Fruit fly (Drosophila melanogaster) whole organism, embryonic: ENCODE measurements around the gene gro.
A peak's percentile ranks its signal among the peaks of the same experiment; 100 is the strongest.

Experiments used
- Bteb2 ChIP-seq: fragments of 200-800 bp; sonication (Bioruptor generic); optimal IDR thresholded peaks from 2 replicates; lab custom pipeline; 2016; ENCODE audit warnings: missing biosample characterization, missing genetic modification characterization
- CG12236 ChIP-seq: fragments of 200-800 bp; sonication (Bioruptor generic); optimal IDR thresholded peaks from 2 replicates; lab custom pipeline; 2016; ENCODE audit warnings: missing biosample characterization, missing genetic modification characterization
- CG12659 ChIP-seq: fragments of 200-800 bp; sonication (Bioruptor generic); optimal IDR thresholded peaks from 3 replicates; lab custom pipeline; 2017; ENCODE audit warnings: mild to moderate bottlenecking, missing biosample characterization, missing genetic modification reagents, missing genetic modification characterization
- CG13624 ChIP-seq: fragments of 200-800 bp; sonication (Bioruptor generic); optimal IDR thresholded peaks from 2 replicates; lab custom pipeline; 2016; ENCODE audit warnings: missing biosample characterization, missing genetic modification characterization
- CG13775 ChIP-seq: fragments of 200-800 bp; sonication (Bioruptor generic); optimal IDR thresholded peaks from 3 replicates; lab custom pipeline; 2017; ENCODE audit warnings: missing biosample characterization, mild to moderate bottlenecking, missing genetic modification characterization
- CG15514 ChIP-seq: fragments of 200-800 bp; sonication (Bioruptor generic); optimal IDR thresholded peaks from 3 replicates; lab custom pipeline; 2017; ENCODE audit warnings: missing biosample characterization, missing genetic modification characterization, mild to moderate bottlenecking, moderate library complexity, missing genetic modification reagents
- CG16815 ChIP-seq: fragments of 200-800 bp; sonication (Bioruptor generic); optimal IDR thresholded peaks from 3 replicates; lab custom pipeline; 2017; ENCODE audit warnings: missing biosample characterization, mild to moderate bottlenecking, missing genetic modification characterization
- CG16863 ChIP-seq: fragments of 200-800 bp; sonication (Bioruptor generic); optimal IDR thresholded peaks from 3 replicates; lab custom pipeline; 2016; ENCODE audit warnings: missing biosample characterization, missing genetic modification characterization
- CG17912 ChIP-seq: fragments of 200-800 bp; sonication (Bioruptor generic); optimal IDR thresholded peaks from 2 replicates; lab custom pipeline; 2018; ENCODE audit warnings: missing biosample characterization, mild to moderate bottlenecking, missing genetic modification characterization
- CG18011 ChIP-seq: fragments of 200-800 bp; sonication (Bioruptor generic); optimal IDR thresholded peaks from 2 replicates; lab custom pipeline; 2017; ENCODE audit warnings: missing biosample characterization, missing genetic modification characterization, mild to moderate bottlenecking, moderate library complexity, missing genotype
- CG2129 ChIP-seq: fragments of 200-800 bp; sonication (Bioruptor generic); IDR thresholded peaks from 2 replicates; pipeline ENCODE4 v1.3.6; 2022; ENCODE audit warnings: missing biosample characterization, missing genetic modification characterization; ENCODE audit not compliant: partially characterized antibody
- CG2678 ChIP-seq: fragments of 200-800 bp; sonication (Bioruptor generic); optimal IDR thresholded peaks from 3 replicates; lab custom pipeline; 2019; ENCODE audit warnings: missing biosample characterization, mild to moderate bottlenecking, missing genetic modification characterization, moderate library complexity
- CG31224 ChIP-seq: fragments of 200-800 bp; sonication (Bioruptor generic); IDR thresholded peaks from 2 replicates; pipeline ENCODE4 v1.3.6; 2022; ENCODE audit warnings: missing biosample characterization, missing genetic modification characterization
- CG32772 ChIP-seq: fragments of 200-800 bp; sonication (Bioruptor generic); IDR thresholded peaks from 2 replicates; pipeline ENCODE4 v1.3.6; 2022; ENCODE audit warnings: missing biosample characterization, missing genetic modification characterization
- CG33557 ChIP-seq: fragments of 200-800 bp; sonication (Bioruptor generic); optimal IDR thresholded peaks from 2 replicates; lab custom pipeline; 2019; ENCODE audit warnings: missing biosample characterization, mild to moderate bottlenecking, missing genetic modification characterization, moderate library complexity
- CG4360 ChIP-seq: fragments of 200-800 bp; sonication (Bioruptor generic); IDR thresholded peaks from 2 replicates; pipeline ENCODE4 v1.3.6; 2022; ENCODE audit warnings: missing biosample characterization, missing genetic modification characterization
- CG8281 ChIP-seq: fragments of 200-800 bp; sonication (Bioruptor generic); optimal IDR thresholded peaks from 2 replicates; lab custom pipeline; 2018; ENCODE audit warnings: missing biosample characterization, mild to moderate bottlenecking, missing genetic modification characterization, moderate library complexity
- CG8944 ChIP-seq: fragments of 200-800 bp; sonication (Bioruptor generic); optimal IDR thresholded peaks from 3 replicates; lab custom pipeline; 2016; ENCODE audit warnings: missing biosample characterization, missing genetic modification characterization
- CG9609 ChIP-seq: fragments of 200-800 bp; sonication (Bioruptor generic); optimal IDR thresholded peaks from 3 replicates; lab custom pipeline; 2016; ENCODE audit warnings: missing biosample characterization, missing genetic modification characterization
- Drgx ChIP-seq: fragments of 200-800 bp; sonication (Bioruptor generic); IDR thresholded peaks from 2 replicates; pipeline ENCODE4 v1.3.6; 2022; ENCODE audit warnings: missing biosample characterization, missing genetic modification characterization
- Ets65A ChIP-seq: fragments of 200-800 bp; sonication (Bioruptor generic); peaks from one replicate; lab custom pipeline; 2016; ENCODE audit warnings: missing biosample characterization, missing genetic modification characterization
- Hey ChIP-seq: fragments of 200-800 bp; sonication (Bioruptor generic); optimal IDR thresholded peaks from 3 replicates; lab custom pipeline; 2018; ENCODE audit warnings: missing biosample characterization, mild to moderate bottlenecking, missing genetic modification characterization
- HmgZ ChIP-seq: fragments of 200-800 bp; sonication (Bioruptor generic); optimal IDR thresholded peaks from 2 replicates; lab custom pipeline; 2018; ENCODE audit warnings: missing biosample characterization, mild to moderate bottlenecking, missing genetic modification characterization
- Lim3 ChIP-seq: fragments of 200-800 bp; sonication (Bioruptor generic); IDR thresholded peaks from 2 replicates; pipeline ENCODE4 v1.3.6; 2022; ENCODE audit warnings: missing biosample characterization, missing genetic modification characterization
- Mad ChIP-seq: fragments of 200-800 bp; sonication (Bioruptor generic); optimal IDR thresholded peaks from 2 replicates; lab custom pipeline; 2016; ENCODE audit warnings: missing biosample characterization, missing genetic modification characterization
- Meics ChIP-seq: fragments of 200-800 bp; sonication (Bioruptor generic); optimal IDR thresholded peaks from 2 replicates; lab custom pipeline; 2017; ENCODE audit warnings: missing biosample characterization, mild to moderate bottlenecking, missing genetic modification characterization
- Nf-YA ChIP-seq: fragments of 200-800 bp; sonication (Bioruptor generic); IDR thresholded peaks from 2 replicates; pipeline ENCODE4 v1.3.6; 2022; ENCODE audit warnings: missing biosample characterization, missing genetic modification characterization
- Spps ChIP-seq: fragments of 200-800 bp; sonication (Bioruptor generic); optimal IDR thresholded peaks from 2 replicates; lab custom pipeline; 2018; ENCODE audit warnings: missing biosample characterization, mild to moderate bottlenecking, missing genetic modification characterization
- bowl ChIP-seq: fragments of 200-800 bp; sonication (Bioruptor generic); IDR thresholded peaks from 2 replicates; pipeline ENCODE4 v1.3.6; 2022; ENCODE audit warnings: missing biosample characterization, missing genetic modification characterization
- btn ChIP-seq: fragments of 200-800 bp; sonication (Bioruptor generic); optimal IDR thresholded peaks from 2 replicates; lab custom pipeline; 2016; ENCODE audit warnings: missing biosample characterization, missing genetic modification characterization
- cad ChIP-seq: fragments of >200 bp; optimal IDR thresholded peaks from 2 replicates; lab custom pipeline; 2017; ENCODE audit warnings: missing biosample characterization, missing genetic modification characterization
- chn ChIP-seq: fragments of 200-800 bp; sonication (Bioruptor generic); optimal IDR thresholded peaks from 2 replicates; lab custom pipeline; 2016; ENCODE audit warnings: missing biosample characterization, missing genetic modification characterization
- dan ChIP-seq: fragments of 200-800 bp; sonication (Bioruptor generic); IDR thresholded peaks from 2 replicates; pipeline ENCODE4 v1.3.6; 2022; ENCODE audit warnings: missing biosample characterization, missing genetic modification characterization
- dimm ChIP-seq: fragments of 200-800 bp; sonication (Bioruptor generic); IDR thresholded peaks from 2 replicates; pipeline ENCODE4 v1.3.6; 2022; ENCODE audit warnings: missing biosample characterization, missing genetic modification characterization
- ewg ChIP-seq: fragments of 200-800 bp; sonication (Bioruptor generic); optimal IDR thresholded peaks from 3 replicates; lab custom pipeline; 2017; ENCODE audit warnings: mild to moderate bottlenecking, missing biosample characterization, missing genetic modification reagents, missing genetic modification characterization
- gro ChIP-seq: fragments of 200-800 bp; sonication (Bioruptor generic); optimal IDR thresholded peaks from 2 replicates; lab custom pipeline; 2016; ENCODE audit warnings: missing biosample characterization, missing genetic modification characterization
- kay ChIP-seq: fragments of 200-800 bp; sonication (Bioruptor generic); optimal IDR thresholded peaks from 2 replicates; lab custom pipeline; 2016; ENCODE audit warnings: missing biosample characterization, missing genetic modification characterization
- knrl ChIP-seq: fragments of 200-800 bp; sonication (Bioruptor generic); IDR thresholded peaks from 3 replicates; pipeline ENCODE4 v1.3.6; 2022; ENCODE audit warnings: missing biosample characterization, missing genetic modification characterization; ENCODE audit not compliant: partially characterized antibody
- lab ChIP-seq: fragments of 200-800 bp; sonication (Bioruptor generic); optimal IDR thresholded peaks from 3 replicates; lab custom pipeline; 2017; ENCODE audit warnings: missing biosample characterization, missing genetic modification characterization, mild to moderate bottlenecking, moderate library complexity, missing genetic modification reagents
- maf-S ChIP-seq: fragments of 200-800 bp; sonication (Bioruptor generic); optimal IDR thresholded peaks from 2 replicates; lab custom pipeline; 2016; ENCODE audit warnings: missing biosample characterization, missing genetic modification characterization
- prd ChIP-seq, 3 experiments: fragments of >200 bp in 2 of 3; fragments of 200-800 bp in 1 of 3; sonication (Bioruptor generic) in 1 of 3; optimal IDR thresholded peaks in 2 of 3; IDR thresholded peaks in 1 of 3; 2 replicates in 2 of 3; 3 replicates in 1 of 3; pipeline versions ENCODE4 v1.3.6 to Lab custom; 2017 to 2022; ENCODE audit warnings: missing biosample characterization in 1 of 3, missing genetic modification characterization in 1 of 3
- pzg ChIP-seq: fragments of 200-800 bp; sonication (Bioruptor generic); optimal IDR thresholded peaks from 3 replicates; lab custom pipeline; 2018; ENCODE audit warnings: missing biosample characterization, mild to moderate bottlenecking, missing genetic modification characterization, moderate library complexity
- sens ChIP-seq: fragments of 200-800 bp; sonication (Bioruptor generic); peaks from one replicate; lab custom pipeline; 2016; ENCODE audit warnings: missing biosample characterization, missing genetic modification characterization
- slou ChIP-seq: fragments of 200-800 bp; sonication (Bioruptor generic); optimal IDR thresholded peaks from 3 replicates; lab custom pipeline; 2016; ENCODE audit warnings: missing biosample characterization, missing genetic modification characterization
- sna ChIP-seq: fragments of 200-800 bp; sonication (Bioruptor generic); IDR thresholded peaks from 2 replicates; pipeline ENCODE4 v1.3.6; 2022; ENCODE audit warnings: missing biosample characterization, missing genetic modification characterization; ENCODE audit not compliant: partially characterized antibody
- sqz ChIP-seq: fragments of 200-800 bp; sonication (Bioruptor generic); optimal IDR thresholded peaks from 3 replicates; lab custom pipeline; 2018; ENCODE audit warnings: missing biosample characterization, mild to moderate bottlenecking, missing genetic modification characterization
- toy ChIP-seq: fragments of 200-800 bp; sonication (Bioruptor generic); IDR thresholded peaks from 2 replicates; pipeline ENCODE4 v1.3.6; 2022; ENCODE audit warnings: missing biosample characterization, missing genetic modification characterization
- unc-4 ChIP-seq: fragments of 200-800 bp; sonication (Bioruptor generic); IDR thresholded peaks from 2 replicates; pipeline ENCODE4 v1.3.6; 2022; ENCODE audit warnings: missing biosample characterization, missing genetic modification characterization; ENCODE audit not compliant: partially characterized antibody
- usp ChIP-seq: fragments of >200 bp; optimal IDR thresholded peaks from 2 replicates; lab custom pipeline; 2017; ENCODE audit warnings: missing biosample characterization, missing genetic modification characterization
- vfl ChIP-seq: fragments of 200-800 bp; sonication (Bioruptor generic); optimal IDR thresholded peaks from 2 replicates; lab custom pipeline; 2016; ENCODE audit warnings: missing biosample characterization, missing genetic modification characterization
- zf30C ChIP-seq: fragments of 200-800 bp; sonication (Bioruptor generic); optimal IDR thresholded peaks from 3 replicates; lab custom pipeline; 2018; ENCODE audit warnings: missing biosample characterization, mild to moderate bottlenecking, missing genetic modification characterization

Gene gro

DNA sequence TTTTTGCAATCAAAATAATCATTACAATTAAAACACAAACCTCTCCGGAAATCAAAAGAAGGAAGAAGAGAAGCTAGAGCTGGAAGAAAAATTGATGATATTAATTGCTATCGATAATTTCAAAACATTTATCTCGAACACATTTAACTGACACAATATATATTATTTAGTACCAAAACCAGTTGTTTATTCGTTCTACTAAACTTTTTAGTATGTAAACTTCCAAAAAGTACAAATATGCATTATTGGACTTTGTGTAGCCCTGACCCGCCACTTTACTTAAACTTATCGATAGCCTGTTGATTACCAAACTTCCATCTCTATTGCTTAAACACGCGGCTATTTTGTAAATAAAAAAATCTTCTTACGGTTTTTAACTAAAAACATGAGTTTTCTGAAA is 17.7 kb downstream of the gro start, which contains the start of the genes RpL34a and Trmt61 (continued):
- TF ChIP-seq kay (peak; percentile 63), vfl (peak; percentile 75), CG16815 (GFP tag; lab: Kevin White, UChicago) (peak; percentile 28), CG2129 (GFP tag; lab: Robert Waterston, UW) (peak; percentile 81), Meics (GFP tag; lab: Kevin White, UChicago) (peak; percentile 94), sens (GFP tag; lab: Kevin White, UChicago) (peak; percentile 98), maf-S (GFP tag; lab: Kevin White, UChicago) (peak; percentile 73), prd (optimal IDR thresholded peaks at IDR 0.05; lab: Kevin White, UChicago) (no peak), prd (GFP tag; IDR thresholded peaks at IDR 0.05; lab: Robert Waterston, UW) (peak; percentile 68), usp (GFP tag; lab: Kevin White, UChicago) (no peak), CG13775 (peak; percentile 97), CG31224 (GFP tag; lab: Robert Waterston, UW) (peak; percentile 46), dimm (GFP tag; lab: Robert Waterston, UW) (no peak), CG32772 (GFP tag; lab: Robert Waterston, UW) (peak; percentile 64), cad (GFP tag; lab: Kevin White, UChicago) (no peak), chn (GFP tag; lab: Kevin White, UChicago) (peak; percentile 72), slou (GFP tag; lab: Kevin White, UChicago) (peak; percentile 66), Spps (tag; lab: Kevin White, UChicago) (peak; percentile 79), CG12659 (GFP tag; lab: Kevin White, UChicago) (peak; percentile 95), lab (peak; percentile 95), unc-4 (GFP tag; lab: Robert Waterston, UW) (peak; percentile 93), Mad (GFP tag; lab: Kevin White, UChicago) (peak; percentile 70), sqz (GFP tag; lab: Kevin White, UChicago) (peak; percentile 90), CG12236 (peak; percentile 64), sna (GFP tag; lab: Robert Waterston, UW) (peak; percentile 92), Bteb2 (GFP tag; lab: Kevin White, UChicago) (peak; percentile 79), pzg (GFP tag; lab: Kevin White, UChicago) (peak; percentile 84), btn (GFP tag; lab: Kevin White, UChicago) (peak; percentile 61), CG13624 (GFP tag; lab: Kevin White, UChicago) (peak; percentile 87), CG8944 (peak; percentile 46), CG15514 (GFP tag; lab: Kevin White, UChicago) (peak; percentile 91), zf30C (GFP tag; lab: Kevin White, UChicago) (peak; percentile 28), CG4360 (GFP tag; lab: Robert Waterston, UW) (no peak), CG17912 (GFP tag; lab: Kevin White, UChicago) (peak; percentile 76), HmgZ (tag; lab: Kevin White, UChicago) (peak; percentile 78), CG18011 (GFP tag; lab: Kevin White, UChicago) (peak; percentile 74), CG16863 (GFP tag; lab: Kevin White, UChicago) (peak; percentile 59), Hey (peak; percentile 86), CG8281 (tag; lab: Kevin White, UChicago) (peak; percentile 66), bowl (GFP tag; lab: Robert Waterston, UW) (peak; percentile 10; the same call in 1 of the 2 replicates), CG33557 (GFP tag; lab: Kevin White, UChicago) (peak; percentile 94), dan (no peak), CG9609 (peak; percentile 69), Nf-YA (GFP tag; lab: Robert Waterston, UW) (peak; percentile 72; the same call in 1 of the 2 replicates), Drgx (no peak; the same call in 1 of the 2 replicates), ewg (peak; percentile 77), knrl (GFP tag; lab: Robert Waterston, UW) (peak; percentile 90), gro (GFP tag; lab: Kevin White, UChicago) (no peak), Ets65A (GFP tag; lab: Kevin White, UChicago) (peak; percentile 95), CG2678 (tag; lab: Kevin White, UChicago) (peak; percentile 85), toy (GFP tag; lab: Robert Waterston, UW) (peak; percentile 35; the same call in 1 of the 2 replicates), Lim3 (GFP tag; lab: Robert Waterston, UW) (no peak)
